ENCODE assay signal across 4 worm cellular contexts in genomic region chrIV:2639666-2640273, ce11.
TF ChIP-seq lines count a peak whose summit lies in the region.

No protein-coding gene starts in this region.

TF ChIP-seq in whole organism, L2 larva, 48 proteins besides CTCF, POLR2A, EP300 and RAD21 (continued from another document):
- no peak for TF ChIP-seq elt-3 (tag; optimal IDR thresholded peaks at IDR 0.05; lab: Kevin White, UChicago)
- peak; percentile 18 for TF ChIP-seq F13H6.1 (tag; optimal IDR thresholded peaks at IDR 0.05; lab: Kevin White, UChicago)
- TF ChIP-seq zag-1 (tag; optimal IDR thresholded peaks at IDR 0.05; lab: Kevin White, UChicago) = no peak
- no peak for TF ChIP-seq alr-1 (tag; optimal IDR thresholded peaks at IDR 0.05; lab: Kevin White, UChicago)
- no peak for TF ChIP-seq snpc-4 (tag; optimal IDR thresholded peaks at IDR 0.05; lab: Kevin White, UChicago)
- TF ChIP-seq nhr-129 (tag; optimal IDR thresholded peaks at IDR 0.05; lab: Kevin White, UChicago) = peak; percentile 45
- TF ChIP-seq ztf-1 (GFP tag; conservative IDR thresholded peaks at IDR 0.05; lab: Robert Waterston, UW) = no peak
- no peak for TF ChIP-seq unc-62 (GFP tag; optimal IDR thresholded peaks at IDR 0.05; lab: Kevin White, UChicago)
- peak; percentile 22 for TF ChIP-seq lin-11 (tag; optimal IDR thresholded peaks at IDR 0.05; lab: Kevin White, UChicago)
- no peak for TF ChIP-seq ceh-82 (tag; optimal IDR thresholded peaks at IDR 0.05; lab: Kevin White, UChicago)
- TF ChIP-seq nhr-10 (tag; optimal IDR thresholded peaks at IDR 0.05; lab: Kevin White, UChicago) = no peak
- TF ChIP-seq nhr-12 (tag; optimal IDR thresholded peaks at IDR 0.05; lab: Kevin White, UChicago) = no peak
- TF ChIP-seq unc-55 (GFP tag; optimal IDR thresholded peaks at IDR 0.05; lab: Kevin White, UChicago) = peak; percentile 33
- TF ChIP-seq elt-1 (tag; optimal IDR thresholded peaks at IDR 0.05; lab: Kevin White, UChicago) = no peak
- TF ChIP-seq mbf-1 (tag; optimal IDR thresholded peaks at IDR 0.05; lab: Kevin White, UChicago) = no peak
- peak; percentile 41 to 50 for TF ChIP-seq lsy-2 (tag; optimal IDR thresholded peaks at IDR 0.05; lab: Kevin White, UChicago)
- no peak for TF ChIP-seq egl-27 (tag; optimal IDR thresholded peaks at IDR 0.05; lab: Kevin White, UChicago)
- TF ChIP-seq C34F6.9 (tag; optimal IDR thresholded peaks at IDR 0.05; lab: Kevin White, UChicago) = peak; percentile 4
- no peak for TF ChIP-seq nhr-23 (tag; optimal IDR thresholded peaks at IDR 0.05; lab: Kevin White, UChicago)
- no peak for TF ChIP-seq ceh-16 (tag; optimal IDR thresholded peaks at IDR 0.05; lab: Kevin White, UChicago)
- peak; percentile 16 for TF ChIP-seq sma-9 (GFP tag; optimal IDR thresholded peaks at IDR 0.05; lab: Kevin White, UChicago)
- no peak for TF ChIP-seq sma-9 (tag; optimal IDR thresholded peaks at IDR 0.05; lab: Kevin White, UChicago)
- no peak for TF ChIP-seq Y55F3AM.14 (GFP tag; optimal IDR thresholded peaks at IDR 0.05; lab: Kevin White, UChicago)
- no peak for TF ChIP-seq dmd-4 (tag; optimal IDR thresholded peaks at IDR 0.05; lab: Kevin White, UChicago)

TF ChIP-seq in whole organism, L4 larva, 104 proteins besides CTCF, POLR2A, EP300 and RAD21 (continued from another document and continues in another):
- peak; percentile 40; the same call in 1 of the 2 replicates for TF ChIP-seq set-16 (GFP tag; IDR thresholded peaks at IDR 0.05; lab: Robert Waterston, UW)
- TF ChIP-seq hlh-11 (tag; optimal IDR thresholded peaks at IDR 0.05; lab: Kevin White, UChicago) = peak; percentile 35
- no peak for TF ChIP-seq ZK546.5 (tag; optimal IDR thresholded peaks at IDR 0.05; lab: Kevin White, UChicago)
- no peak for TF ChIP-seq lin-13 (GFP tag; optimal IDR thresholded peaks at IDR 0.05; lab: Kevin White, UChicago)
- no peak for TF ChIP-seq hif-1 (tag; optimal IDR thresholded peaks at IDR 0.05; lab: Kevin White, UChicago)
- peak; percentile 83 for TF ChIP-seq lin-38 (GFP tag; IDR thresholded peaks at IDR 0.05; lab: Robert Waterston, UW)
- TF ChIP-seq attf-4 (tag; optimal IDR thresholded peaks at IDR 0.05; lab: Kevin White, UChicago) = no peak
- TF ChIP-seq T20F7.1 (GFP tag; optimal IDR thresholded peaks at IDR 0.05; lab: Kevin White, UChicago) = peak; percentile 0
- TF ChIP-seq F26F4.8 (GFP tag; conservative IDR thresholded peaks at IDR 0.05; lab: Robert Waterston, UW) = peak; percentile 92
- TF ChIP-seq dve-1 (tag; optimal IDR thresholded peaks at IDR 0.05; lab: Kevin White, UChicago; ENCODE audit: insufficient read depth) = peak; percentile 13
- no peak for TF ChIP-seq daf-8 (GFP tag; IDR thresholded peaks at IDR 0.05; lab: Robert Waterston, UW)
- TF ChIP-seq F44E2.7 (GFP tag; IDR thresholded peaks at IDR 0.05; lab: Robert Waterston, UW) = peak; percentile 98
- TF ChIP-seq F49E8.2 (tag; optimal IDR thresholded peaks at IDR 0.05; lab: Kevin White, UChicago; ENCODE audit: borderline replicate concordance) = peak; percentile 1
- TF ChIP-seq mxl-3 (GFP tag; optimal IDR thresholded peaks at IDR 0.05; lab: Kevin White, UChicago) = no peak
- no peak for TF ChIP-seq nhr-10 (tag; optimal IDR thresholded peaks at IDR 0.05; lab: Kevin White, UChicago)
- TF ChIP-seq zag-1 (tag; optimal IDR thresholded peaks at IDR 0.05; lab: Kevin White, UChicago) = no peak
- peak; percentile 68 for TF ChIP-seq nhr-102 (tag; optimal IDR thresholded peaks at IDR 0.05; lab: Kevin White, UChicago)
- no peak for TF ChIP-seq nhr-76 (tag; optimal IDR thresholded peaks at IDR 0.05; lab: Kevin White, UChicago)
- TF ChIP-seq ceh-62 (tag; optimal IDR thresholded peaks at IDR 0.05; lab: Kevin White, UChicago) = no peak
- peak; percentile 60; the same call in 1 of the 2 replicates for TF ChIP-seq zip-11 (GFP tag; IDR thresholded peaks at IDR 0.05; lab: Robert Waterston, UW)
- no peak for TF ChIP-seq nhr-48 (tag; optimal IDR thresholded peaks at IDR 0.05; lab: Kevin White, UChicago)
- no peak; the same call in 1 of the 2 replicates for TF ChIP-seq T26A8.4 (GFP tag; IDR thresholded peaks at IDR 0.05; lab: Robert Waterston, UW)
- peak; percentile 79 for TF ChIP-seq madf-9 (GFP tag; conservative IDR thresholded peaks at IDR 0.05; lab: Robert Waterston, UW)
- peak; percentile 76 for TF ChIP-seq spr-3 (GFP tag; optimal IDR thresholded peaks at IDR 0.05; lab: Kevin White, UChicago)
- TF ChIP-seq nhr-41 (GFP tag; IDR thresholded peaks at IDR 0.05; lab: Robert Waterston, UW) = peak; percentile 94; the same call in 1 of the 2 replicates
- TF ChIP-seq unc-39 (tag; optimal IDR thresholded peaks at IDR 0.05; lab: Kevin White, UChicago) = no peak
- peak; percentile 58 for TF ChIP-seq gei-8 (GFP tag; optimal IDR thresholded peaks at IDR 0.05; lab: Kevin White, UChicago)
- TF ChIP-seq F37D6.2 (tag; optimal IDR thresholded peaks at IDR 0.05; lab: Kevin White, UChicago) = peak; percentile 40
- 0 out of 2 replicates have a peak, but pooled peaks have one; percentile 6 for TF ChIP-seq mxl-2 (GFP tag; conservative IDR thresholded peaks at IDR 0.05; lab: Robert Waterston, UW)
- TF ChIP-seq skn-1 (tag; optimal IDR thresholded peaks at IDR 0.05; lab: Kevin White, UChicago) = no peak
- no peak for TF ChIP-seq mdl-1 (tag; optimal IDR thresholded peaks at IDR 0.05; lab: Kevin White, UChicago)
- TF ChIP-seq zip-2 (tag; optimal IDR thresholded peaks at IDR 0.05; lab: Kevin White, UChicago) = no peak
- peak; percentile 65 for TF ChIP-seq sdz-12 (GFP tag; optimal IDR thresholded peaks at IDR 0.05; lab: Kevin White, UChicago)
- no peak for TF ChIP-seq ztf-7 (tag; optimal IDR thresholded peaks at IDR 0.05; lab: Kevin White, UChicago)
- TF ChIP-seq Y48G9A.11 (GFP tag; IDR thresholded peaks at IDR 0.05; lab: Robert Waterston, UW) = peak; percentile 88
- TF ChIP-seq cey-2 (tag; optimal IDR thresholded peaks at IDR 0.05; lab: Kevin White, UChicago; ENCODE audit: borderline replicate concordance, insufficient read depth) = no peak
- no peak for TF ChIP-seq nhr-237 (tag; optimal IDR thresholded peaks at IDR 0.05; lab: Kevin White, UChicago)

TF ChIP-seq in whole organism, late embryonic, 69 proteins besides CTCF, POLR2A, EP300 and RAD21 (continued from another document and continues in another):
- TF ChIP-seq nhr-11 (tag; optimal IDR thresholded peaks at IDR 0.05; lab: Kevin White, UChicago) (no peak), K09A11.1 (tag; optimal IDR thresholded peaks at IDR 0.05; lab: Kevin White, UChicago; ENCODE audit: insufficient read depth) (no peak), npax-4 (tag; optimal IDR thresholded peaks at IDR 0.05; lab: Kevin White, UChicago) (no peak), pros-1 (tag; optimal IDR thresholded peaks at IDR 0.05; lab: Kevin White, UChicago) (no peak), F13H6.1 (tag; optimal IDR thresholded peaks at IDR 0.05; lab: Kevin White, UChicago) (no peak), eyg-1 (tag; optimal IDR thresholded peaks at IDR 0.05; lab: Kevin White, UChicago) (no peak), ceh-24 (tag; optimal IDR thresholded peaks at IDR 0.05; lab: Kevin White, UChicago) (no peak), ceh-31 (tag; optimal IDR thresholded peaks at IDR 0.05; lab: Kevin White, UChicago) (peak; percentile 4), dve-1 (tag; optimal IDR thresholded peaks at IDR 0.05; lab: Kevin White, UChicago) (no peak), ceh-18 (tag; optimal IDR thresholded peaks at IDR 0.05; lab: Kevin White, UChicago) (no peak), hlh-15 (tag; optimal IDR thresholded peaks at IDR 0.05; lab: Kevin White, UChicago) (no peak), ceh-45 (GFP tag; IDR thresholded peaks at IDR 0.05; lab: Robert Waterston, UW) (0 out of 2 replicates have a peak, but pooled peaks have one; percentile 43), sox-2 (GFP tag; IDR thresholded peaks at IDR 0.05; lab: Robert Waterston, UW) (no peak), pha-2 (tag; optimal IDR thresholded peaks at IDR 0.05; lab: Kevin White, UChicago) (peak; percentile 47), unc-55 (GFP tag; optimal IDR thresholded peaks at IDR 0.05; lab: Kevin White, UChicago) (no peak), ama-1 (optimal IDR thresholded peaks at IDR 0.05; lab: Kevin White, UChicago) (no peak), hlh-13 (GFP tag; optimal IDR thresholded peaks at IDR 0.05; lab: Kevin White, UChicago) (peak; percentile 56), tbx-7 (tag; optimal IDR thresholded peaks at IDR 0.05; lab: Kevin White, UChicago) (no peak), ceh-48 (tag; optimal IDR thresholded peaks at IDR 0.05; lab: Kevin White, UChicago) (peak; percentile 92), sox-4 (tag; optimal IDR thresholded peaks at IDR 0.05; lab: Kevin White, UChicago) (peak; percentile 38), pha-4 (tag; optimal IDR thresholded peaks at IDR 0.05; lab: Kevin White, UChicago) (no peak), syd-9 (tag; optimal IDR thresholded peaks at IDR 0.05; lab: Kevin White, UChicago) (no peak), odd-2 (tag; optimal IDR thresholded peaks at IDR 0.05; lab: Kevin White, UChicago) (no peak), dmd-4 (tag; optimal IDR thresholded peaks at IDR 0.05; lab: Kevin White, UChicago; ENCODE audit: borderline replicate concordance) (no peak), hlh-8 (tag; optimal IDR thresholded peaks at IDR 0.05; lab: Kevin White, UChicago) (no peak), elt-2 (tag; optimal IDR thresholded peaks at IDR 0.05; lab: Kevin White, UChicago) (peak; percentile 40), ahr-1 (tag; optimal IDR thresholded peaks at IDR 0.05; lab: Kevin White, UChicago) (no peak), fax-1 (tag; optimal IDR thresholded peaks at IDR 0.05; lab: Kevin White, UChicago) (no peak), ttx-3 (tag; optimal IDR thresholded peaks at IDR 0.05; lab: Kevin White, UChicago) (peak; percentile 56), gmeb-2 (tag; optimal IDR thresholded peaks at IDR 0.05; lab: Kevin White, UChicago) (peak; percentile 52), lim-6 (tag; optimal IDR thresholded peaks at IDR 0.05; lab: Kevin White, UChicago) (no peak), C08G9.2 (tag; optimal IDR thresholded peaks at IDR 0.05; lab: Kevin White, UChicago) (peak; percentile 36), hlh-30 (tag; optimal IDR thresholded peaks at IDR 0.05; lab: Kevin White, UChicago; ENCODE audit: insufficient read depth) (no peak), ref-2 (tag; optimal IDR thresholded peaks at IDR 0.05; lab: Kevin White, UChicago) (peak; percentile 10), ztf-16 (tag; optimal IDR thresholded peaks at IDR 0.05; lab: Kevin White, UChicago) (peak; percentile 9), madf-2 (tag; optimal IDR thresholded peaks at IDR 0.05; lab: Kevin White, UChicago) (no peak), rnt-1 (tag; optimal IDR thresholded peaks at IDR 0.05; lab: Kevin White, UChicago) (peak; percentile 11), unc-42 (tag; optimal IDR thresholded peaks at IDR 0.05; lab: Kevin White, UChicago) (no peak), pqm-1 (tag; optimal IDR thresholded peaks at IDR 0.05; lab: Kevin White, UChicago) (no peak), pax-1 (tag; optimal IDR thresholded peaks at IDR 0.05; lab: Kevin White, UChicago) (no peak), ceh-22 (tag; optimal IDR thresholded peaks at IDR 0.05; lab: Kevin White, UChicago) (no peak)

TF ChIP-seq in whole organism, mixed stage, embryonic, 35 proteins besides CTCF, POLR2A, EP300 and RAD21 (continued from another document):
- TF ChIP-seq ceh-39 (tag; optimal IDR thresholded peaks at IDR 0.05; lab: Kevin White, UChicago) = no peak
- TF ChIP-seq sptf-1 (tag; optimal IDR thresholded peaks at IDR 0.05; lab: Kevin White, UChicago) = peak; percentile 83
- TF ChIP-seq nhr-28 (tag; optimal IDR thresholded peaks at IDR 0.05; lab: Kevin White, UChicago) = no peak
- peak; percentile 72 for TF ChIP-seq ceh-83 (GFP tag; optimal IDR thresholded peaks at IDR 0.05; lab: Kevin White, UChicago)
- TF ChIP-seq mep-1 (tag; optimal IDR thresholded peaks at IDR 0.05; lab: Kevin White, UChicago) = no peak
